Fruit fly (Drosophila melanogaster) Kc167 (cell line): ENCODE measurements around the gene CG6901.

Experiments used
- Myc ChIP-seq: fragments of >200 bp; optimal IDR thresholded peaks from 2 replicates; lab custom pipeline; 2017; ENCODE audit warnings: missing external identifiers
- Sin3A ChIP-seq: fragments of >200 bp; optimal IDR thresholded peaks from 2 replicates; lab custom pipeline; 2018; ENCODE audit warnings: missing external identifiers
- h ChIP-seq: fragments of >200 bp; optimal IDR thresholded peaks from 3 replicates; lab custom pipeline; 2018; ENCODE audit warnings: missing external identifiers
- insv ChIP-seq: fragments of >200 bp; optimal IDR thresholded peaks from 3 replicates; lab custom pipeline; 2018; ENCODE audit warnings: missing external identifiers
- psq ChIP-seq: fragments of >200 bp; optimal IDR thresholded peaks from 2 replicates; lab custom pipeline; 2017; ENCODE audit warnings: missing external identifiers
- ttk ChIP-seq: sonication (Bioruptor generic); optimal IDR thresholded peaks from 2 replicates; lab custom pipeline; 2017; ENCODE audit warnings: missing external identifiers

DNA sequence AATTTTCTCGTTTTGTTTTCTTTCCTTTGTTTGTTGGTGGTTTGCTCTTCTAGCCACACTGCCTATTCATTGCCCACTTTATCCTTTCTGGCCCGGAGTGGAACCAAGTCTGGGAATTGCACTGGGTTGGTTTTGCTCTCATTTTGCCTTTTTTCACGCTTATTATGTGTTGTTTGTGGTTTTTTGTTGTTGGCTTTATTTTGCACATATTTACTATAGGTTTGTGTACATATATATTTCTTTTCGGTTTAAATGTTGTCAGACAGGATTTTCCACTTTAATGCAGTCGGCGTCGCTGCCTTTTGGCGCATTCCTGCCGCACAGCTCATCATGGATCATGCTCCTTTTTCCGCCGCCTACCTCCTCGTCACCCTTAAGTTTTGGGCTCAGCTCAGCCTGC lies 11.1 kb downstream of the CG6901 start:
- TF ChIP-seq psq (no peak), h (no peak), Myc (lab: Kevin White, UChicago) (no peak), ttk (lab: Kevin White, UChicago) (no peak), insv (no peak), Sin3A (lab: Kevin White, UChicago) (no peak)
